Worm (Caenorhabditis elegans) whole organism, midembryonic: ENCODE measurements around the gene Y43F8B.9.

Source experiments
- T22C8.4 ChIP-seq: fragments of 200-800 bp; sonication (Bioruptor generic); IDR thresholded peaks from 2 replicates; pipeline ENCODE4 v1.3.6; 2022; ENCODE audit warnings: missing genetic modification characterization, missing compliant biosample characterization
- cog-1 ChIP-seq: sonication (generic microtip); optimal IDR thresholded peaks from 2 replicates; lab custom pipeline; 2016; ENCODE audit warnings: missing genetic modification characterization, missing compliant biosample characterization
- flt-1 ChIP-seq: fragments of 200-800 bp; sonication (Bioruptor generic); IDR thresholded peaks from 2 replicates; pipeline ENCODE4 v1.3.6; 2022; ENCODE audit warnings: missing genetic modification characterization, missing compliant biosample characterization
- klf-2 ChIP-seq: fragments of 200-800 bp; sonication (Bioruptor generic); conservative IDR thresholded peaks from 2 replicates; pipeline ENCODE4 v1.3.6; 2022; ENCODE audit warnings: missing genetic modification reagents, missing genetic modification characterization, missing compliant biosample characterization
- med-1 ChIP-seq: sonication (generic microtip); optimal IDR thresholded peaks from 2 replicates; lab custom pipeline; 2017; ENCODE audit warnings: missing genetic modification characterization, mild to moderate bottlenecking, missing compliant biosample characterization, antibody characterized with exemption, missing genetic modification reagents; ENCODE audit not compliant: insufficient read depth
- ref-1 ChIP-seq: fragments of 200-800 bp; sonication (Bioruptor generic); conservative IDR thresholded peaks from 2 replicates; pipeline ENCODE4 v1.3.6; 2022; ENCODE audit warnings: missing genetic modification reagents, missing genetic modification characterization, missing compliant biosample characterization
- tab-1 ChIP-seq: fragments of 200-800 bp; sonication (Bioruptor generic); IDR thresholded peaks from 2 replicates; pipeline ENCODE4 v1.3.6; 2022; ENCODE audit warnings: missing genetic modification characterization, missing compliant biosample characterization
- ztf-23 ChIP-seq: fragments of 200-800 bp; sonication (Bioruptor generic); IDR thresholded peaks from 2 replicates; pipeline ENCODE4 v1.3.6; 2022; ENCODE audit warnings: missing genetic modification reagents, missing genetic modification characterization, missing compliant biosample characterization
- ztf-29 ChIP-seq: fragments of 200-800 bp; sonication (Bioruptor generic); IDR thresholded peaks from 2 replicates; pipeline ENCODE4 v1.3.6; 2022; ENCODE audit warnings: missing genetic modification reagents, missing genetic modification characterization, missing compliant biosample characterization

Y43F8B.9 gene

ce11 chrV:19526197-19526596 lies 48.2 kb downstream of the Y43F8B.9 start:
- TF ChIP-seq cog-1 (no peak), T22C8.4 (no peak), flt-1 (no peak), klf-2 (GFP tag; lab: Robert Waterston, UW) (no peak), ztf-29 (no peak), tab-1 (GFP tag; lab: Robert Waterston, UW) (no peak), ztf-23 (no peak), med-1 (GFP tag; lab: Kevin White, UChicago) (no peak), ref-1 (no peak)

ce11 chrV:19527565-19527964 lies 49.6 kb downstream of the Y43F8B.9 start:
- TF ChIP-seq ztf-23 (no peak), flt-1 (no peak), med-1 (GFP tag; lab: Kevin White, UChicago) (no peak), ztf-29 (no peak), cog-1 (no peak), ref-1 (no peak)

- TF ChIP-seq ztf-29: peak; percentile 87
These were observed 50.6 kb downstream of the Y43F8B.9 start for ce11 chrV:19528535-19528934.

- TF ChIP-seq T22C8.4: no peak
- TF ChIP-seq flt-1: 0 out of 2 replicates have a peak, but pooled peaks have one; percentile 7
- TF ChIP-seq cog-1: peak; percentile 84
These were observed 51.2 kb downstream of the Y43F8B.9 start for ce11 chrV:19529168-19529567.
